Worm (Caenorhabditis elegans): ENCODE measurements around the gene srv-7.

Gene srv-7

ce11 chrX:5628432-5628977 lies 19.3 kb downstream of the srv-7 start:
- TF ChIP-seq ceh-28 (tag; optimal IDR thresholded peaks at IDR 0.05) (no peak), cey-2 (tag; optimal IDR thresholded peaks at IDR 0.05; ENCODE audit: borderline replicate concordance, insufficient read depth) (peak; percentile 36), F26F4.8 (GFP tag; conservative IDR thresholded peaks at IDR 0.05) (no peak), php-3 (GFP tag; IDR thresholded peaks at IDR 0.05) (0 out of 2 replicates have a peak, but pooled peaks have one; percentile 44), dmd-6 (GFP tag; IDR thresholded peaks at IDR 0.05) (peak; percentile 55), nhr-28 (tag; optimal IDR thresholded peaks at IDR 0.05) (peak; percentile 41), F10B5.3 (tag; optimal IDR thresholded peaks at IDR 0.05) (no peak), unc-62 (GFP tag; optimal IDR thresholded peaks at IDR 0.05 in 1 of 2) (peak in 1 of 2 experiments; percentile 95), unc-62 (tag; optimal IDR thresholded peaks at IDR 0.05) (no peak), hlh-30 (tag; optimal IDR thresholded peaks at IDR 0.05; ENCODE audit: insufficient read depth) (peak; percentile 60), mxl-3 (GFP tag; optimal IDR thresholded peaks at IDR 0.05) (peak; percentile 78), aha-1 (tag) (peak; percentile 90), nhr-237 (tag; optimal IDR thresholded peaks at IDR 0.05) (no peak), mdl-1 (tag; optimal IDR thresholded peaks at IDR 0.05) (peak; percentile 27 to 81), nhr-48 (tag; optimal IDR thresholded peaks at IDR 0.05) (peak; percentile 86)

DNA sequence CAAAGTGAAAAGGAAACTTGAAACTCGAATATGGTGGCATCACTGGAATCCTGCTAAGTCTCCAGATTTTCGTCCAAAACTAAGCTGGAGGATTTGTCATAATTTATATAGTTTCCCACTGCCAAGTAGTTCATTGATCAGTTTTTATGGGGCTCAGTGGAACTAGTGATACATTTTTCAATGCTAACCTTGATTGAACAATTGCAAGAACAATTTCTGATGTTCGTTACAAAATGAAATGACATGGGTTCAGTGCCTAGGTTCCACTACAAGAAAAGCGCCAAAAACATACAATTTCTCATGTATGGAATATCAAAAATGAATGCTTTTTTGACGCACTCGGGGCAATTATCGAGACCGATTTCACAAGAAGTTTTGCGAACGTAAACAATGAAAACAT lies 26.0 kb downstream of the srv-7 start:
- no peak for TF ChIP-seq hif-1 (tag; optimal IDR thresholded peaks at IDR 0.05)
- TF ChIP-seq unc-62 (GFP tag; optimal IDR thresholded peaks at IDR 0.05 in 1 of 2) = peak in 1 of 2 experiments; percentile 91
- TF ChIP-seq unc-62 (tag; optimal IDR thresholded peaks at IDR 0.05) = no peak
- TF ChIP-seq sdz-12 (GFP tag; optimal IDR thresholded peaks at IDR 0.05) = no peak

DNA sequence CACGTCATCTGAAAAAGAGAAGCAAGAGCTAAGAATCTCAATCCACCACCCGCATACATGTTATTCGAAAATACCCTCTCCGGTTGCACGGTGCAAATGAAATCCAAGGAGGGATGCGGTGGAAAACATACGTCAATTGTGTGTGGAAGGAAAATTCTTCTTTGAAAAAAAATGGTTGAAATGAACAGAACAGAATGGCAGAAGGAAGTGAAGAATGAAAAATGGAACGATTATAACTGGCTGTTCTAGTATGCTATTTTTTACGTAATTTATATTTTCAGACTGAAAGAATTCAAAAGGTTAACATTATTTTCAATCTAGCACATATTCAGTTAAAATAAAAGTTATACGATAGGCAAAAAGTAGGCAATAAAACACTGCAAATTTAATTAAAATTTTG lies 31.8 kb downstream of the srv-7 start:
- TF ChIP-seq unc-62 (GFP tag; optimal IDR thresholded peaks at IDR 0.05 in 1 of 2) = peak in 1 of 2 experiments; percentile 94
- TF ChIP-seq unc-62 (tag; optimal IDR thresholded peaks at IDR 0.05) = no peak
- no peak for TF ChIP-seq lin-1 (GFP tag; IDR thresholded peaks at IDR 0.05)
- TF ChIP-seq rbr-2 (tag; optimal IDR thresholded peaks at IDR 0.05) = no peak

- no peak for TF ChIP-seq lsy-2 (tag; optimal IDR thresholded peaks at IDR 0.05)
- no peak for TF ChIP-seq pha-4 (GFP tag; IDR thresholded peaks at IDR 0.05)
- no peak for TF ChIP-seq pha-4 (tag; optimal IDR thresholded peaks at IDR 0.05)
- TF ChIP-seq Y75B8A.6 (GFP tag; IDR thresholded peaks at IDR 0.05) = no peak
- TF ChIP-seq R02D3.7 (tag; optimal IDR thresholded peaks at IDR 0.05) = no peak
- TF ChIP-seq F37D6.2 (tag; optimal IDR thresholded peaks at IDR 0.05) = no peak
- TF ChIP-seq hmg-1.1 (GFP tag; IDR thresholded peaks at IDR 0.05) = no peak
- no peak for TF ChIP-seq nhr-42 (GFP tag; IDR thresholded peaks at IDR 0.05)
- no peak for TF ChIP-seq nhr-76 (tag; optimal IDR thresholded peaks at IDR 0.05)
- no peak for TF ChIP-seq mdt-29 (GFP tag; IDR thresholded peaks at IDR 0.05)
- TF ChIP-seq mxl-3 (GFP tag; optimal IDR thresholded peaks at IDR 0.05) = no peak
- no peak for TF ChIP-seq gei-8 (GFP tag; optimal IDR thresholded peaks at IDR 0.05)
- TF ChIP-seq vab-7 (GFP tag; IDR thresholded peaks at IDR 0.05) = no peak
- TF ChIP-seq hlh-11 (tag; optimal IDR thresholded peaks at IDR 0.05) = no peak
- TF ChIP-seq jun-1 (tag; optimal IDR thresholded peaks at IDR 0.05) = no peak
- no peak for TF ChIP-seq lir-3 (tag; optimal IDR thresholded peaks at IDR 0.05)
- TF ChIP-seq arid-1 (GFP tag; conservative IDR thresholded peaks at IDR 0.05) = no peak
These were observed 36.6 kb downstream of the srv-7 start, which contains the start of gene octr-1 for ce11 chrX:5611155-5611554. TSS of gene octr-1 (minus strand) at chrX:5611255.
